Worm (Caenorhabditis elegans) whole organism, late embryonic: ENCODE data around the gene mtpn-1.

Experiments used
- ama-1 ChIP-seq: fragments of 150-350 bp; optimal IDR thresholded peaks from 2 replicates; lab custom pipeline; 2014
- ceh-22 ChIP-seq: sonication (generic microtip); optimal IDR thresholded peaks from 2 replicates; lab custom pipeline; 2017; ENCODE audit warnings: missing biosample characterization, missing genetic modification characterization
- ceh-6 ChIP-seq: fragments of 200-800 bp; sonication (Bioruptor generic); optimal IDR thresholded peaks from 2 replicates; lab custom pipeline; 2018; ENCODE audit warnings: mild to moderate bottlenecking, missing genetic modification characterization, missing compliant biosample characterization
- dve-1 ChIP-seq: sonication (generic microtip); optimal IDR thresholded peaks from 2 replicates; lab custom pipeline; 2017; ENCODE audit warnings: antibody characterized with exemption, mild to moderate bottlenecking, missing genetic modification characterization, missing compliant biosample characterization
- hlh-15 ChIP-seq: sonication (generic microtip); optimal IDR thresholded peaks from 2 replicates; lab custom pipeline; 2016; ENCODE audit warnings: missing genetic modification characterization, missing compliant biosample characterization
- hlh-30 ChIP-seq: sonication (generic microtip); optimal IDR thresholded peaks from 2 replicates; lab custom pipeline; 2017; ENCODE audit warnings: antibody characterized with exemption, missing genetic modification characterization, missing compliant biosample characterization; ENCODE audit not compliant: insufficient read depth
- hlh-6 ChIP-seq: sonication (generic microtip); optimal IDR thresholded peaks from 2 replicates; lab custom pipeline; 2016; ENCODE audit warnings: missing genotype, missing genetic modification characterization, missing compliant biosample characterization
- lim-6 ChIP-seq: sonication (generic microtip); optimal IDR thresholded peaks from 2 replicates; lab custom pipeline; 2016; ENCODE audit warnings: missing genetic modification characterization, missing compliant biosample characterization
- nfya-1 ChIP-seq: sonication (generic microtip); optimal IDR thresholded peaks from 2 replicates; lab custom pipeline; 2017; ENCODE audit warnings: missing genetic modification characterization, mild to moderate bottlenecking, missing compliant biosample characterization, antibody characterized with exemption, moderate library complexity
- nhr-11 ChIP-seq: fragments of 150-350 bp; optimal IDR thresholded peaks from 2 replicates; lab custom pipeline; 2014; ENCODE audit warnings: missing biosample characterization, missing genetic modification characterization
- nhr-232 ChIP-seq: sonication (generic microtip); optimal IDR thresholded peaks from 2 replicates; lab custom pipeline; 2016; ENCODE audit warnings: missing genetic modification characterization, missing compliant biosample characterization
- pha-4 ChIP-seq: fragments of 150-350 bp; optimal IDR thresholded peaks from 2 replicates; lab custom pipeline; 2018; ENCODE audit warnings: missing biosample characterization, missing genetic modification reagents, missing genetic modification characterization
- unc-86 ChIP-seq: sonication (generic microtip); optimal IDR thresholded peaks from 2 replicates; lab custom pipeline; 2016; ENCODE audit warnings: missing genetic modification characterization, missing compliant biosample characterization

DNA sequence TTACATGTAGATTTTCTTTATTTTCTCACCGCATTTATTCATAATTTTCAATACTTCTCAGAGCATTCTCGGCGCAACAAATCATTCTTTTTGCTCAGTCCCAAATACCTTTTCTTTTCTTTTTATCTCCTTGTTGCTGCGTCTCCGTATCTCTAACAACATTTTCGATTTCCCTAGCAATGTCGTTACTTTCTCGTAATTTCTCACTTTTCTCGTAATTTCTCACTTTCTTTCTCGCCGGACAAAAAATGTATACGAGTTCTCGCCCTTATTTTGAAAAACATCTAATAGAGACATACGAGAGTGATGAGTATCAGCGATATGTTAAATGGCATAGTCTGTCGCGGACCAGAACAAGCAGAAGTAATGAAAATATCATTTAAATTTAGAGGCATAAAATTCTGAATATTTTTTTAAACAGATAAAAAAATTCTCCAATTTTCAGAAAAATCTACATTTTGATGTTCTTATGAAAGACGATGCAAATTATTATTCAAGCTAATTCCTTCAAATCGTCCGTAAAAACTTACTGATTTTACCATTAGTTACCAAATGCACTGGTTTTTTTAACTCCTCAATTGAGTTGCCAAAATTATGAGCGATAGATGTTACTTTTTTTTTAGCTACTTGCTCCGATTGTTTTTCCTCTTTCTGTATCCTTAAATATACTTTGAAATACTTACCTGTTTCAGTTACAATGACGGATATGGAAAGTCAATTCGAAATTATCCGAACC lies 31.8 kb upstream of the mtpn-1 start, which contains the start of gene F47G3.3:
- TF ChIP-seq nhr-232 = no peak
- TF ChIP-seq ceh-6 (GFP tag; lab: Kevin White, UChicago) = no peak
- no peak for TF ChIP-seq ama-1
- TF ChIP-seq hlh-15 (tag; lab: Kevin White, UChicago) = no peak
- no peak for TF ChIP-seq lim-6
- no peak for TF ChIP-seq unc-86 (tag; lab: Kevin White, UChicago)
- no peak for TF ChIP-seq pha-4 (tag; lab: Kevin White, UChicago)
- no peak for TF ChIP-seq nfya-1 (tag; lab: Kevin White, UChicago)
- no peak for TF ChIP-seq nhr-11 (tag; lab: Kevin White, UChicago)
- no peak for TF ChIP-seq dve-1 (tag; lab: Kevin White, UChicago)
- TF ChIP-seq hlh-6 (tag; lab: Kevin White, UChicago) = no peak
- no peak for TF ChIP-seq ceh-22 (tag; lab: Kevin White, UChicago)
- no peak for TF ChIP-seq hlh-30 (tag; lab: Kevin White, UChicago)
